Fruit fly (Drosophila melanogaster): ENCODE measurements around the gene RnpS1.

Gene RnpS1

DNA sequence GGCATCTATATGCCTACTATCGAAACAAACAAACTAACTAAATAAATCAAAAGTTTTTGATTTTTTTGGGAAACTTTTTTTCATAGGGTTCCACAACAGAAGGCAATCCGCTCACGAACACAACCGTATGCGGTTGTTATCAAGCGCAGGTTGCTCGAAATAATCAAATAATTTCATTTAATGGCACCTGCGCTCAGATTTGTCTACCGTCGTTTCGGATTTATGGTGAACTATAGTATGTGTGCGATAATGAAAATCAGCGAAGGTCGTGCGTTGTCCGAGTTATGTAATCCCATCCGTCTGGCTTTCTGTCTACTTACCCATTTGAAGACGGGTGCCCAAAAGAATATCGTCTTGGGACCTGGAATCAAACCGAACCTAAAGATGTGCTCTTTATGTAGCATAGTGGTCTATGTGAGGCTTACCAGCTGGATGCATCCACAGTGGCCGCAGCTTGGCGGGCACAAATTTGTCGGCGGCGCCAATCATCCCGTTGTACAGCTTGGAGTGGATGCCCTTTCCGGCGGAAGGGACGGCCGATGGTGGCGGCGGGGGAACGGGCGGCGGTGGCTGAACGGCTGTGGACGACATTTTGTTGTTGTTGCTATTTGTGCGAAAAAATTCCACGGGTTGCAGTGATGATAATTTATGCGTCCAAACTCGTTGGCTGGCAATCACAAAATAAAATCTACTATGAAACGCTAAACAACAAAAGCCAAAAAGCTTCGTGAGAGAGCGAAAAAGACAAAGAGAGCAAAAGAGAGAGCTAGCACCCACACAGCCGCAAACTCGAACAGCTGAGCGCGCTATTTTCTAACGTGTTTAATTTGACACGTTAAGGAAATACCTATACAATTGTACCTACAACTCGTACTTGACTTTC, 21.3 kb downstream of the RnpS1 start (continued):
- TF ChIP-seq CG8290 (GFP tag; optimal IDR thresholded peaks at IDR 0.05) (no peak), CG8290 (tag; optimal IDR thresholded peaks at IDR 0.05) (peak in 1 of 2 experiments; percentile 28), CG4820 (GFP tag; optimal IDR thresholded peaks at IDR 0.05) (no peak), Dref (GFP tag; IDR thresholded peaks at IDR 0.05) (no peak), seq (GFP tag; IDR thresholded peaks at IDR 0.05) (peak; percentile 33; the same call in 1 of the 2 replicates), btn (GFP tag; optimal IDR thresholded peaks at IDR 0.05) (no peak), bbx (GFP tag; IDR thresholded peaks at IDR 0.05; ENCODE audit: partially characterized antibody) (0 out of 2 replicates have a peak, but pooled peaks have one; percentile 29), Drgx (GFP tag; IDR thresholded peaks at IDR 0.05) (no peak), dati (GFP tag; IDR thresholded peaks at IDR 0.05) (no peak), Asciz (GFP tag; optimal IDR thresholded peaks at IDR 0.05) (no peak), jing (GFP tag; optimal IDR thresholded peaks at IDR 0.05) (no peak), TFAM (GFP tag; optimal IDR thresholded peaks at IDR 0.05) (no peak), amos (GFP tag; IDR thresholded peaks at IDR 0.05; ENCODE audit: partially characterized antibody) (peak; percentile 28; the same call in 1 of the 2 replicates), Myb (GFP tag; optimal IDR thresholded peaks at IDR 0.05) (no peak), CG7271 (tag; optimal IDR thresholded peaks at IDR 0.05) (no peak), stwl (tag; optimal IDR thresholded peaks at IDR 0.05) (no peak), CG11085 (GFP tag; IDR thresholded peaks at IDR 0.05) (0 out of 2 replicates have a peak, but pooled peaks have one; percentile 15), peb (GFP tag; IDR thresholded peaks at IDR 0.05) (no peak), CG13287 (GFP tag; IDR thresholded peaks at IDR 0.05; ENCODE audit: partially characterized antibody) (peak; percentile 10; the same call in 1 of the 2 replicates), Poxn (GFP tag; IDR thresholded peaks at IDR 0.05) (no peak), Trl (optimal IDR thresholded peaks at IDR 0.05) (peak; percentile 89 to 95), Trl (GFP tag; optimal IDR thresholded peaks at IDR 0.05) (no peak), z (GFP tag; IDR thresholded peaks at IDR 0.05) (no peak), Fer3 (tag; optimal IDR thresholded peaks at IDR 0.05) (no peak), ab (GFP tag; optimal IDR thresholded peaks at IDR 0.05) (no peak), pnt (GFP tag; optimal IDR thresholded peaks at IDR 0.05) (no peak), CG2875 (GFP tag; optimal IDR thresholded peaks at IDR 0.05) (no peak), CG34422 (GFP tag; IDR thresholded peaks at IDR 0.05) (peak; percentile 63; the same call in 1 of the 3 replicates), CG5953 (GFP tag; IDR thresholded peaks at IDR 0.05) (0 out of 2 replicates have a peak, but pooled peaks have one; percentile 26), Aef1 (GFP tag; IDR thresholded peaks at IDR 0.05) (peak; percentile 32; the same call in 2 of the 3 replicates), bowl (GFP tag; IDR thresholded peaks at IDR 0.05) (peak; percentile 45; the same call in 1 of the 2 replicates), CG17328 (GFP tag; IDR thresholded peaks at IDR 0.05) (0 out of 2 replicates have a peak, but pooled peaks have one; percentile 23), Hr39 (optimal IDR thresholded peaks at IDR 0.05) (no peak), CG1832 (GFP tag; optimal IDR thresholded peaks at IDR 0.05) (no peak), nerfin-2 (GFP tag; IDR thresholded peaks at IDR 0.05; ENCODE audit: partially characterized antibody) (no peak), CG6683 (GFP tag; optimal IDR thresholded peaks at IDR 0.05) (no peak), CG6272 (GFP tag; IDR thresholded peaks at IDR 0.05) (no peak), wek (GFP tag; optimal IDR thresholded peaks at IDR 0.05) (no peak)

DNA sequence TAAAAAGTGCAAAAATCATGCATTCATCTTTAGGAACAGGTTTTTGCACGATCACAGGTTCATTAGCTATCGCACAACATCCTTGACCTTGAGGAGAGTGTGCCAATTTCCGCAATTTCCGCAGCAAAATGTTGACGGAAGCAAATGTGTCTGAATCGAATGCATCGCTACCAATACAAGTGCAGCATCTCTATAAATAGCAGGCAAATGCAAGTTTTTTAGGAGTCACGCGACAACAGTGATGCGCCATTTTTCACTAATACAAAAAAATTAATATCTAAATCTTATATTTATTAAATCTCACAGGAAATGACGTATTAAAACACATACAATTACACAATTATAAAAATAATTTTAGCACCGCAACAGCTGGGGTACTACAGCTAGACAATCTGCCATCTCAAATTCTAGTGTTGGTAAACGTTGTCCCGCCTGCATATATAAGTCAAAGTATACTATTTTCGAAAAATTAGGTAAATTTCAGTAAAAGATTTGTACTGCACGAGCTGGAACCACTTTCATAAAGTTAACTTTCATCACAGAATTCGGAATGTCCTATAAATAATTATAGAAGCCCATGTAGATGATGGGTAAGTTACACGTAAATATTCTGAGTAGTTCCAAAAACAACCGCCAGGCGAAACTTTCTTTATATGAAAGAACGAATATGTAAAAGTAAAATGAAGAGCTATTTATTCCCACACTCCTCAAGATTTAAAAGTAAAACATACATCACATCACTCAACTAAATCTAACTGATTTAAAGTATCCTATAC, 22.2 kb downstream of the RnpS1 start, which contains the start of gene CG9399:
CG9399 (minus strand) TSS at position 400 of the 776 bp plus-strand sequence.
- TF ChIP-seq Fer3 (tag; optimal IDR thresholded peaks at IDR 0.05) (peak; percentile 96), pfk (GFP tag; optimal IDR thresholded peaks at IDR 0.05) (peak; percentile 57), CG9817 (tag; optimal IDR thresholded peaks at IDR 0.05) (peak; percentile 94), Hmr (GFP tag; optimal IDR thresholded peaks at IDR 0.05) (peak; percentile 97), bab2 (GFP tag; optimal IDR thresholded peaks at IDR 0.05) (peak; percentile 94), Dll (GFP tag; IDR thresholded peaks at IDR 0.05; ENCODE audit: partially characterized antibody) (peak; percentile 35; the same call in 1 of the 4 replicates), Opbp (GFP tag; IDR thresholded peaks at IDR 0.05; ENCODE audit: partially characterized antibody) (no peak), exex (tag; optimal IDR thresholded peaks at IDR 0.05) (peak; percentile 74), Spps (tag; optimal IDR thresholded peaks at IDR 0.05) (peak; percentile 94), ara (GFP tag; IDR thresholded peaks at IDR 0.05) (peak; percentile 98), CG8290 (GFP tag; optimal IDR thresholded peaks at IDR 0.05) (peak; percentile 95), CG8290 (tag; optimal IDR thresholded peaks at IDR 0.05) (peak; percentile 92), MBD-R2 (GFP tag; IDR thresholded peaks at IDR 0.05) (peak; percentile 90), jing (GFP tag; optimal IDR thresholded peaks at IDR 0.05) (peak; percentile 95), gsb (GFP tag; IDR thresholded peaks at IDR 0.05) (peak; percentile 94)
